Fruit fly (Drosophila melanogaster) whole organism, embryonic: Measurements from ENCODE around the gene CG15894.

Source experiments
- BEAF-32 ChIP-seq: fragments of 200-800 bp; sonication (Bioruptor generic); optimal IDR thresholded peaks from 3 replicates; lab custom pipeline; 2017; ENCODE audit warnings: missing biosample characterization, missing genetic modification characterization, mild to moderate bottlenecking, moderate library complexity, missing genetic modification reagents
- CG11093 ChIP-seq: fragments of 200-800 bp; sonication (Bioruptor generic); IDR thresholded peaks from 3 replicates; pipeline ENCODE4 v1.3.6; 2022; ENCODE audit warnings: missing biosample characterization, missing genetic modification characterization
- CG11696 ChIP-seq: fragments of 200-800 bp; sonication (Bioruptor generic); IDR thresholded peaks from 2 replicates; pipeline ENCODE4 v1.3.6; 2022; ENCODE audit warnings: missing biosample characterization, missing genetic modification characterization
- CG12236 ChIP-seq: fragments of 200-800 bp; sonication (Bioruptor generic); optimal IDR thresholded peaks from 2 replicates; lab custom pipeline; 2016; ENCODE audit warnings: missing biosample characterization, missing genetic modification characterization
- CG1233 ChIP-seq: fragments of 200-800 bp; sonication (Bioruptor generic); optimal IDR thresholded peaks from 4 replicates; lab custom pipeline; 2018; ENCODE audit warnings: missing biosample characterization, mild to moderate bottlenecking, missing genetic modification characterization
- CG13894 ChIP-seq: fragments of 200-800 bp; sonication (Bioruptor generic); optimal IDR thresholded peaks from 3 replicates; lab custom pipeline; 2018; ENCODE audit warnings: missing biosample characterization, mild to moderate bottlenecking, missing genetic modification characterization, moderate library complexity
- CG14667 ChIP-seq: fragments of 200-800 bp; sonication (Bioruptor generic); IDR thresholded peaks from 2 replicates; pipeline ENCODE4 v1.3.6; 2022; ENCODE audit warnings: missing biosample characterization, missing genetic modification characterization
- CG15073 ChIP-seq: fragments of 200-800 bp; sonication (Bioruptor generic); optimal IDR thresholded peaks from 2 replicates; lab custom pipeline; 2016; ENCODE audit warnings: missing biosample characterization, missing genetic modification characterization
- CG15696 ChIP-seq: fragments of 200-800 bp; sonication (Bioruptor generic); optimal IDR thresholded peaks from 2 replicates; lab custom pipeline; 2019; ENCODE audit warnings: missing biosample characterization, mild to moderate bottlenecking, missing genetic modification characterization, moderate library complexity
- CG1603 ChIP-seq: fragments of 200-800 bp; sonication (Bioruptor generic); optimal IDR thresholded peaks from 2 replicates; lab custom pipeline; 2019; ENCODE audit warnings: missing biosample characterization, mild to moderate bottlenecking, missing genetic modification characterization, moderate library complexity
- CG17361 ChIP-seq: fragments of 200-800 bp; sonication (Bioruptor generic); IDR thresholded peaks from 3 replicates; pipeline ENCODE4 v1.3.6; 2022; ENCODE audit warnings: missing biosample characterization, missing genetic modification characterization
- CG1792 ChIP-seq: fragments of 200-800 bp; sonication (Bioruptor generic); optimal IDR thresholded peaks from 2 replicates; lab custom pipeline; 2016; ENCODE audit warnings: missing biosample characterization, missing genetic modification characterization
- CG18011 ChIP-seq: fragments of 200-800 bp; sonication (Bioruptor generic); optimal IDR thresholded peaks from 2 replicates; lab custom pipeline; 2017; ENCODE audit warnings: missing biosample characterization, missing genetic modification characterization, mild to moderate bottlenecking, moderate library complexity, missing genotype
- CG2120 ChIP-seq: fragments of 200-800 bp; sonication (Bioruptor generic); optimal IDR thresholded peaks from 3 replicates; lab custom pipeline; 2016; ENCODE audit warnings: missing biosample characterization, missing genetic modification characterization
- CG2875 ChIP-seq: fragments of 200-800 bp; sonication (Bioruptor generic); optimal IDR thresholded peaks from 2 replicates; lab custom pipeline; 2017; ENCODE audit warnings: missing biosample characterization, mild to moderate bottlenecking, missing genetic modification characterization, missing genetic modification reagents
- CG31388 ChIP-seq: fragments of 200-800 bp; sonication (Bioruptor generic); optimal IDR thresholded peaks from 2 replicates; lab custom pipeline; 2016; ENCODE audit warnings: missing biosample characterization, missing genetic modification characterization
- CG3838 ChIP-seq: fragments of 200-800 bp; sonication (Bioruptor generic); optimal IDR thresholded peaks from 3 replicates; lab custom pipeline; 2016; ENCODE audit warnings: missing biosample characterization, missing genetic modification characterization
- CG4707 ChIP-seq: fragments of 200-800 bp; sonication (Bioruptor generic); optimal IDR thresholded peaks from 2 replicates; lab custom pipeline; 2018; ENCODE audit warnings: missing biosample characterization, mild to moderate bottlenecking, missing genetic modification characterization, moderate library complexity
- CG5180 ChIP-seq: fragments of 200-800 bp; sonication (Bioruptor generic); optimal IDR thresholded peaks from 3 replicates; lab custom pipeline; 2017; ENCODE audit warnings: missing biosample characterization, missing genetic modification characterization, mild to moderate bottlenecking, moderate library complexity, missing genetic modification reagents
- CG6689 ChIP-seq: fragments of 200-800 bp; sonication (Bioruptor generic); IDR thresholded peaks from 2 replicates; pipeline ENCODE4 v1.3.6; 2022; ENCODE audit warnings: missing biosample characterization, missing genetic modification characterization
- CG7372 ChIP-seq: fragments of 200-800 bp; sonication (Bioruptor generic); IDR thresholded peaks from 2 replicates; pipeline ENCODE4 v1.3.6; 2022; ENCODE audit warnings: missing biosample characterization, missing genetic modification characterization
- CG7786 ChIP-seq: fragments of 200-800 bp; sonication (Bioruptor generic); optimal IDR thresholded peaks from 2 replicates; lab custom pipeline; 2016; ENCODE audit warnings: missing biosample characterization, missing genetic modification characterization
- CG8089 ChIP-seq: fragments of 200-800 bp; sonication (Bioruptor generic); optimal IDR thresholded peaks from 3 replicates; lab custom pipeline; 2016; ENCODE audit warnings: missing biosample characterization, missing genetic modification characterization
- CkIIα-i1 ChIP-seq: fragments of 200-800 bp; sonication (Bioruptor generic); IDR thresholded peaks from 2 replicates; pipeline ENCODE4 v1.3.6; 2022; ENCODE audit warnings: missing biosample characterization, missing genetic modification characterization
- Deaf1 ChIP-seq: fragments of 200-800 bp; optimal IDR thresholded peaks from 3 replicates; lab custom pipeline; 2019; ENCODE audit warnings: missing biosample characterization, mild to moderate bottlenecking, missing genetic modification characterization, moderate library complexity
- HmgD ChIP-seq: fragments of 200-800 bp; sonication (Bioruptor generic); optimal IDR thresholded peaks from 3 replicates; lab custom pipeline; 2016; ENCODE audit warnings: missing biosample characterization, missing genetic modification characterization
- Hr3 ChIP-seq: fragments of 200-800 bp; sonication (Bioruptor generic); optimal IDR thresholded peaks from 3 replicates; lab custom pipeline; 2016; ENCODE audit warnings: missing biosample characterization, missing genetic modification characterization
- Jarid2 ChIP-seq: fragments of 200-800 bp; sonication (Bioruptor generic); optimal IDR thresholded peaks from 3 replicates; lab custom pipeline; 2017; ENCODE audit warnings: mild to moderate bottlenecking, missing biosample characterization, missing genetic modification reagents, missing genetic modification characterization
- MESR4 ChIP-seq: fragments of 200-800 bp; sonication (Bioruptor generic); optimal IDR thresholded peaks from 2 replicates; lab custom pipeline; 2018; ENCODE audit warnings: missing biosample characterization, mild to moderate bottlenecking, missing genetic modification characterization, moderate library complexity
- Mrtf ChIP-seq: fragments of 200-800 bp; sonication (Bioruptor generic); IDR thresholded peaks from 3 replicates; pipeline ENCODE4 v1.3.6; 2022; ENCODE audit warnings: missing biosample characterization, missing genetic modification characterization
- Neu2 ChIP-seq: fragments of 200-800 bp; sonication (Bioruptor generic); optimal IDR thresholded peaks from 3 replicates; lab custom pipeline; 2016; ENCODE audit warnings: missing biosample characterization, missing genetic modification characterization, borderline replicate concordance
- Poxn ChIP-seq: fragments of 200-800 bp; sonication (Bioruptor generic); IDR thresholded peaks from 2 replicates; pipeline ENCODE4 v1.3.6; 2022; ENCODE audit warnings: missing biosample characterization, missing genetic modification characterization
- Sin3A ChIP-seq: fragments of >200 bp; optimal IDR thresholded peaks from 2 replicates; lab custom pipeline; 2018
- Trl ChIP-seq, 3 experiments: fragments of >200 bp in 2 of 3; fragments of 200-800 bp in 1 of 3; sonication (Bioruptor generic) in 1 of 3; optimal IDR thresholded peaks; 2 replicates in 1 of 3; 3 replicates in 2 of 3; lab custom pipeline; 2016 to 2017; ENCODE audit warnings: missing biosample characterization in 1 of 3, missing genetic modification characterization in 1 of 3
- Usf ChIP-seq: fragments of 200-800 bp; sonication (Bioruptor generic); optimal IDR thresholded peaks from 2 replicates; lab custom pipeline; 2017; ENCODE audit warnings: missing genotype, missing biosample characterization, missing genetic modification characterization
- bowl ChIP-seq: fragments of 200-800 bp; sonication (Bioruptor generic); IDR thresholded peaks from 2 replicates; pipeline ENCODE4 v1.3.6; 2022; ENCODE audit warnings: missing biosample characterization, missing genetic modification characterization
- cad ChIP-seq: fragments of >200 bp; optimal IDR thresholded peaks from 2 replicates; lab custom pipeline; 2017; ENCODE audit warnings: missing biosample characterization, missing genetic modification characterization
- dan ChIP-seq: fragments of 200-800 bp; sonication (Bioruptor generic); IDR thresholded peaks from 2 replicates; pipeline ENCODE4 v1.3.6; 2022; ENCODE audit warnings: missing biosample characterization, missing genetic modification characterization
- dmrt99B ChIP-seq: fragments of 200-800 bp; sonication (Bioruptor generic); optimal IDR thresholded peaks from 2 replicates; lab custom pipeline; 2018; ENCODE audit warnings: missing biosample characterization, mild to moderate bottlenecking, missing genetic modification characterization, moderate library complexity
- gce ChIP-seq: fragments of 200-800 bp; sonication (Bioruptor generic); IDR thresholded peaks from 3 replicates; pipeline ENCODE4 v1.3.6; 2022; ENCODE audit warnings: missing biosample characterization, missing genetic modification characterization
- hkb ChIP-seq, 2 experiments: fragments of 200-800 bp in 1 of 2; fragments of >200 bp in 1 of 2; sonication (Bioruptor generic) in 1 of 2; IDR thresholded peaks in 1 of 2; optimal IDR thresholded peaks in 1 of 2; 2 replicates each; pipeline versions ENCODE4 v1.3.6 to Lab custom; 2017 to 2022; ENCODE audit warnings: missing biosample characterization in 1 of 2, missing genetic modification characterization in 1 of 2
- lab ChIP-seq: fragments of 200-800 bp; sonication (Bioruptor generic); optimal IDR thresholded peaks from 3 replicates; lab custom pipeline; 2017; ENCODE audit warnings: missing biosample characterization, missing genetic modification characterization, mild to moderate bottlenecking, moderate library complexity, missing genetic modification reagents
- org-1 ChIP-seq: fragments of 200-800 bp; sonication (Bioruptor generic); optimal IDR thresholded peaks from 2 replicates; lab custom pipeline; 2017; ENCODE audit warnings: missing biosample characterization, missing genetic modification characterization
- peb ChIP-seq: fragments of 200-800 bp; sonication (Bioruptor generic); IDR thresholded peaks from 2 replicates; pipeline ENCODE4 v1.3.6; 2022; ENCODE audit warnings: missing biosample characterization, missing genetic modification characterization
- prd ChIP-seq, 3 experiments: fragments of >200 bp in 2 of 3; fragments of 200-800 bp in 1 of 3; sonication (Bioruptor generic) in 1 of 3; optimal IDR thresholded peaks in 2 of 3; IDR thresholded peaks in 1 of 3; 2 replicates in 2 of 3; 3 replicates in 1 of 3; pipeline versions ENCODE4 v1.3.6 to Lab custom; 2017 to 2022; ENCODE audit warnings: missing biosample characterization in 1 of 3, missing genetic modification characterization in 1 of 3
- pum ChIP-seq: fragments of 200-800 bp; sonication (Bioruptor generic); optimal IDR thresholded peaks from 2 replicates; lab custom pipeline; 2016; ENCODE audit warnings: missing biosample characterization, missing genetic modification characterization
- ro ChIP-seq: fragments of 200-800 bp; sonication (Bioruptor generic); IDR thresholded peaks from 2 replicates; pipeline ENCODE4 v1.3.6; 2022; ENCODE audit warnings: missing biosample characterization, missing genetic modification characterization
- row ChIP-seq: fragments of 200-800 bp; sonication (Bioruptor generic); IDR thresholded peaks from 3 replicates; pipeline ENCODE4 v1.3.6; 2022; ENCODE audit warnings: missing biosample characterization, missing genetic modification characterization
- tap ChIP-seq: fragments of 200-800 bp; optimal IDR thresholded peaks from 3 replicates; lab custom pipeline; 2019; ENCODE audit warnings: missing biosample characterization, mild to moderate bottlenecking, missing genetic modification characterization, moderate library complexity
- ttk ChIP-seq: fragments of 200-800 bp; sonication (Bioruptor generic); IDR thresholded peaks from 2 replicates; pipeline ENCODE4 v2.1.2; 2022; ENCODE audit warnings: missing biosample characterization, missing genetic modification characterization
- z ChIP-seq: fragments of 200-800 bp; sonication (Bioruptor generic); IDR thresholded peaks from 3 replicates; pipeline ENCODE4 v1.3.6; 2022; ENCODE audit warnings: missing biosample characterization, missing genetic modification characterization

Gene CG15894

DNA sequence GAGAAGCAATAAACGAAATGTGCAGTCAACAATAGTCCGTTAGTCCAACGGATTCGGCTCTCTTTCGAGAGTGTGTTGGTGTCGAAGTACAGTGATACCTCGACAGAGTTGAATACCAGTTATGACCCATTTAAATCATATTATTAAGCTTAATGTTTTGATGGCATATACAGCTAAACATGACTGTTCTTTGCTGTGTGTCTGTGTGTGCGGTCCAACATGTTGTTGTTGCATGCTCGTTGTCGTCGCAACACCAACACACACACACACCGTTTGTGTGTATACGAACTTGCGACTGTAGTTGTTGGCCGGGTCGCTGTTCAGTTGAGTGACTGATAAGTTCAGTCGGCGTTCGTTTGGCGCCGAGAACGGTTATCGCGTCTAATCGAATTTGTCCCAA is at the start of gene CG15894 (continued):
- TF ChIP-seq dmrt99B (tag; lab: Kevin White, UChicago): peak; percentile 5
- no peak for TF ChIP-seq CG7786
- no peak for TF ChIP-seq pum (GFP tag; lab: Kevin White, UChicago)
- TF ChIP-seq CG15696 (tag; lab: Kevin White, UChicago): no peak
- TF ChIP-seq CG13894 (tag; lab: Kevin White, UChicago): peak; percentile 12
- no peak for TF ChIP-seq CkIIα-i1 (GFP tag; lab: Robert Waterston, UW)
- peak; percentile 29 for TF ChIP-seq lab (GFP tag; lab: Kevin White, UChicago)
- no peak for TF ChIP-seq gce
- no peak for TF ChIP-seq Neu2 (GFP tag; lab: Kevin White, UChicago)
- TF ChIP-seq CG1603 (tag; lab: Kevin White, UChicago): peak; percentile 42
- peak; percentile 64 for TF ChIP-seq row (GFP tag; lab: Robert Waterston, UW)
- no peak for TF ChIP-seq CG17361
- no peak for TF ChIP-seq BEAF-32
- TF ChIP-seq prd (optimal IDR thresholded peaks at IDR 0.05; lab: Kevin White, UChicago): no peak
- TF ChIP-seq prd (GFP tag; IDR thresholded peaks at IDR 0.05; lab: Robert Waterston, UW): peak; percentile 26; the same call in 1 of the 3 replicates
- no peak for TF ChIP-seq CG3838 (GFP tag; lab: Kevin White, UChicago)
- TF ChIP-seq org-1 (GFP tag; lab: Kevin White, UChicago): no peak
- no peak for TF ChIP-seq CG8089 (GFP tag; lab: Kevin White, UChicago)
- no peak for TF ChIP-seq Poxn (GFP tag; lab: Robert Waterston, UW)
- no peak for TF ChIP-seq CG11696 (GFP tag; lab: Robert Waterston, UW)
- peak; percentile 39 for TF ChIP-seq Deaf1
- peak; percentile 97 for TF ChIP-seq CG5180 (GFP tag; lab: Kevin White, UChicago)
- no peak for TF ChIP-seq CG18011 (GFP tag; lab: Kevin White, UChicago)
- TF ChIP-seq CG1792 (GFP tag; lab: Kevin White, UChicago): no peak
- no peak for TF ChIP-seq tap (tag; lab: Kevin White, UChicago)
- no peak for TF ChIP-seq bowl (GFP tag; lab: Robert Waterston, UW)
- TF ChIP-seq CG1233 (GFP tag; lab: Kevin White, UChicago): no peak
- TF ChIP-seq Jarid2 (GFP tag; lab: Kevin White, UChicago): no peak
- no peak for TF ChIP-seq MESR4 (GFP tag; lab: Kevin White, UChicago)
- no peak for TF ChIP-seq CG31388
- TF ChIP-seq CG11093: no peak
- no peak for TF ChIP-seq Usf (GFP tag; lab: Kevin White, UChicago)
- TF ChIP-seq peb: no peak
- TF ChIP-seq ttk (GFP tag; lab: Robert Waterston, UW): no peak
- no peak for TF ChIP-seq hkb (optimal IDR thresholded peaks at IDR 0.05; lab: Kevin White, UChicago)
- TF ChIP-seq hkb (GFP tag; IDR thresholded peaks at IDR 0.05; lab: Robert Waterston, UW): 0 out of 2 replicates have a peak, but pooled peaks have one; percentile 39
- no peak for TF ChIP-seq CG12236 (GFP tag; lab: Kevin White, UChicago)
- peak; percentile 28 for TF ChIP-seq CG2120 (GFP tag; lab: Kevin White, UChicago)
- TF ChIP-seq Trl (optimal IDR thresholded peaks at IDR 0.05; lab: Kevin White, UChicago): no peak
- no peak for TF ChIP-seq Trl (GFP tag; optimal IDR thresholded peaks at IDR 0.05; lab: Kevin White, UChicago)
- TF ChIP-seq Mrtf (GFP tag; lab: Robert Waterston, UW): no peak
- no peak for TF ChIP-seq dan (GFP tag; lab: Robert Waterston, UW)
- TF ChIP-seq ro (GFP tag; lab: Robert Waterston, UW): no peak
- TF ChIP-seq CG7372 (GFP tag; lab: Robert Waterston, UW): no peak
- TF ChIP-seq CG15073: no peak
- TF ChIP-seq CG4707 (GFP tag; lab: Kevin White, UChicago): no peak
- TF ChIP-seq Hr3 (GFP tag; lab: Kevin White, UChicago): no peak
- TF ChIP-seq CG6689 (GFP tag; lab: Robert Waterston, UW): no peak
- TF ChIP-seq cad (GFP tag; lab: Kevin White, UChicago): no peak
- TF ChIP-seq HmgD (GFP tag; lab: Kevin White, UChicago): no peak
- TF ChIP-seq Sin3A: no peak
- TF ChIP-seq CG2875: no peak
- TF ChIP-seq z: no peak
- no peak for TF ChIP-seq CG14667
